Worm (Caenorhabditis elegans): ENCODE measurements around the gene C06C6.9.

Gene C06C6.9

DNA sequence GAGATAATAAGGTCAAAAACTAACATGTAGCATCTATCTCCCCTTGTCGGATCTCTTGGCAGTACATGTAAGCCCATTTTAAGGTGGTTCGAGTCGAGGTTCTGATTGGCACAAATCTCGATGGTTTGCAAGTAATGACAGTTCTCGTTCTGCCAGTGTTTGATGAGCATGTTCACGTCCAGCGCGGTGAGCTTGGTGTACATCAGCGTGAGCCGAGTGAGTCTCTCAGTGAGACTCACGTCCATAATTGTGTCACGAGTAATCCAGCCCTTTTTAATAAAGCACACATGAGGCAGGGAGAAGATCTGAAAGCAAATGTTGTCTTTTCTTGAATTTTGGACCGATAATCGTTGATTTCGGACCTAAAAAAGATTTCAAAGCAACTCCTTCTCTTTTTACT lies 36.2 kb upstream of the C06C6.9 start, which contains the start of gene T10C6.16:
Gene T10C6.16, minus strand, starts transcription at position 245 of the 400 bp plus-strand sequence.
- TF ChIP-seq gmeb-1 (tag; optimal IDR thresholded peaks at IDR 0.05): no peak
- no peak for TF ChIP-seq unc-62 (GFP tag; optimal IDR thresholded peaks at IDR 0.05)
- no peak for TF ChIP-seq lin-11 (tag; optimal IDR thresholded peaks at IDR 0.05)
- TF ChIP-seq F13H6.1 (tag; optimal IDR thresholded peaks at IDR 0.05): no peak
- no peak for TF ChIP-seq mdl-1 (tag; optimal IDR thresholded peaks at IDR 0.05)
- no peak for TF ChIP-seq sma-9 (GFP tag; optimal IDR thresholded peaks at IDR 0.05)
- no peak for TF ChIP-seq sma-9 (tag; optimal IDR thresholded peaks at IDR 0.05)
- TF ChIP-seq lin-39 (tag; optimal IDR thresholded peaks at IDR 0.05): no peak
- no peak for TF ChIP-seq blmp-1 (tag; optimal IDR thresholded peaks at IDR 0.05; ENCODE audit: insufficient read depth)
- no peak for TF ChIP-seq mab-5 (tag; optimal IDR thresholded peaks at IDR 0.05)

DNA sequence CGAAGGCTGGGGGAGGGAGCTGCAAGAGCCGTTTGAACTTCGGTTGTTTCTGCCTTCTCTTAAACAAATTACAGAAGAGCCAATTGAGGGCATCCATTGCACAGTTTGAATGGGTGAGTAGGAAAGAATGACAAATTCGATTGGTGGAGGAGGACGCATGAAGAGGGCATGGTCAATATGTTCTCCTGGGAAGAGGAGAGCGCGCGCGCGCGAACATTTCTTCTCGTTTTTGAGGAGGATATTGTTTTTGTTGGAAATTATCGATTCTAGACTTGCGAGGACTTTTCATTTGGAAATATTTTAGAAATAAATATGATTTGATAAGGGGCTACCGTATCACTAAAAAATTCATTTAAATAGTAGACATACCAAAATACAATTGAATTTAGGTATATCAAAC lies 35.0 kb upstream of the C06C6.9 start, which contains the start of gene T10C6.7:
Gene T10C6.7, minus strand, starts transcription at position 143 of the 400 bp plus-strand sequence.
- TF ChIP-seq nhr-21 (tag; optimal IDR thresholded peaks at IDR 0.05): no peak
- no peak for TF ChIP-seq mbf-1 (tag; optimal IDR thresholded peaks at IDR 0.05)
- TF ChIP-seq nhr-11 (tag; optimal IDR thresholded peaks at IDR 0.05): no peak
- no peak for TF ChIP-seq blmp-1 (tag; optimal IDR thresholded peaks at IDR 0.05; ENCODE audit: insufficient read depth)
- TF ChIP-seq egl-27 (tag; optimal IDR thresholded peaks at IDR 0.05): no peak
- no peak for TF ChIP-seq nhr-12 (tag; optimal IDR thresholded peaks at IDR 0.05)

DNA sequence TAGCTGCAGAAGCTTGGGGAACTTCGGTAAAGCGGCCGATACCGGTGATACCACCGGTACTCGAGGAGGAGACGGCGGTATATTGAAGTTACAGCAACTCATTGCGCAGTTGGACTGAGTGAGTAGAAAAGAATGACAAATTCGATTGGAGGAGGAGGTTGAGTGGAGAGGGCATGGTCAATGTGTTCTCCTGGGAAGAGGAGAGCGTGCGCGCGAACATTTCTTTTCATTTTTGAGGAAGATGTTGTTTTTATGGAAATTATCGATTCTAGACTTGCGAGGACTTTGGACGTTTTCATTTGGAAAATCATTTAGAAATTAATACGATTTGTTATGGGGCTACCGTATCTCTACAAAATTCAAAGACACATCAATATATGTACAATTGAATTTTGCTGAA lies 32.7 kb upstream of the C06C6.9 start:
- TF ChIP-seq sem-4 (tag; optimal IDR thresholded peaks at IDR 0.05) (no peak), gmeb-1 (tag; optimal IDR thresholded peaks at IDR 0.05) (no peak), nhr-12 (tag; optimal IDR thresholded peaks at IDR 0.05) (no peak), peb-1 (tag; optimal IDR thresholded peaks at IDR 0.05) (no peak), egl-27 (tag; optimal IDR thresholded peaks at IDR 0.05) (no peak), mdl-1 (tag; optimal IDR thresholded peaks at IDR 0.05) (no peak), nhr-237 (tag; optimal IDR thresholded peaks at IDR 0.05) (no peak), F13H6.1 (tag; optimal IDR thresholded peaks at IDR 0.05) (no peak), blmp-1 (tag; optimal IDR thresholded peaks at IDR 0.05; ENCODE audit: insufficient read depth) (no peak), nhr-23 (tag; optimal IDR thresholded peaks at IDR 0.05) (no peak), snpc-4 (tag; optimal IDR thresholded peaks at IDR 0.05) (no peak), R02D3.7 (tag; optimal IDR thresholded peaks at IDR 0.05) (no peak), elt-1 (tag; optimal IDR thresholded peaks at IDR 0.05) (no peak), nhr-11 (tag; optimal IDR thresholded peaks at IDR 0.05) (no peak), fos-1 (tag; optimal IDR thresholded peaks at IDR 0.05) (no peak), unc-62 (GFP tag; optimal IDR thresholded peaks at IDR 0.05) (no peak), nhr-77 (tag; optimal IDR thresholded peaks at IDR 0.05) (no peak), lin-13 (GFP tag; optimal IDR thresholded peaks at IDR 0.05) (no peak), aly-2 (tag; optimal IDR thresholded peaks at IDR 0.05) (no peak), lsy-2 (tag; optimal IDR thresholded peaks at IDR 0.05) (no peak)

DNA sequence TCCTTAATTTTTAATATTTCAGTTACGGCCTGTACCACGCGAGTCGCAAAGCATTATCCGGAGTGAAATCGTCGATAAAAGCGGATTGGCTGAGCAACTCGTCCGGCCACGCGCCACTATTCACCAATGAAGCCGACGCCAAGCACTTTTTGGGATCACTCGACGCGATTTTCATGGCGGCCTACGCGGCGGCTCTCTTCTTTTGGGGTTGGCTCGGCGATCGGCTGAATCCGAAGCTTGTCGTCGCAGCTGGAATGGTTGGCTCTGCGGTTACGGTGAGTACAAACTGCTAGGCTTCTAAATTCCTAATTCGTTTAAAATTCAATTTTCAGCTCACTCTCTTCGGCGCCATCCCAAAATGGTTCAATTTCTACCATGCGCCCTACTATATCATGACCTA lies 28.4 kb upstream of the C06C6.9 start:
- TF ChIP-seq lin-11 (tag; optimal IDR thresholded peaks at IDR 0.05): no peak
- TF ChIP-seq nhr-129 (tag; optimal IDR thresholded peaks at IDR 0.05): no peak
- no peak for TF ChIP-seq blmp-1 (tag; optimal IDR thresholded peaks at IDR 0.05; ENCODE audit: insufficient read depth)
- TF ChIP-seq C34F6.9 (tag; optimal IDR thresholded peaks at IDR 0.05): no peak
- no peak for TF ChIP-seq crh-2 (tag; optimal IDR thresholded peaks at IDR 0.05)
- no peak for TF ChIP-seq nhr-23 (tag; optimal IDR thresholded peaks at IDR 0.05)
- no peak for TF ChIP-seq ZK546.5 (tag; optimal IDR thresholded peaks at IDR 0.05)
- no peak for TF ChIP-seq fos-1 (tag; optimal IDR thresholded peaks at IDR 0.05)
- TF ChIP-seq sma-3 (GFP tag; optimal IDR thresholded peaks at IDR 0.05): no peak
- TF ChIP-seq sma-9 (GFP tag; optimal IDR thresholded peaks at IDR 0.05): no peak
- no peak for TF ChIP-seq sma-9 (tag; optimal IDR thresholded peaks at IDR 0.05)
- TF ChIP-seq zag-1 (tag; optimal IDR thresholded peaks at IDR 0.05): no peak
- TF ChIP-seq ztf-11 (tag; optimal IDR thresholded peaks at IDR 0.05): no peak
- no peak for TF ChIP-seq ceh-16 (tag; optimal IDR thresholded peaks at IDR 0.05)
- TF ChIP-seq aly-2 (tag; optimal IDR thresholded peaks at IDR 0.05): no peak
- TF ChIP-seq lsy-2 (tag; optimal IDR thresholded peaks at IDR 0.05): no peak
- no peak for TF ChIP-seq unc-39 (tag; optimal IDR thresholded peaks at IDR 0.05)
- TF ChIP-seq sem-4 (tag; optimal IDR thresholded peaks at IDR 0.05): no peak
- no peak for TF ChIP-seq dmd-4 (tag; optimal IDR thresholded peaks at IDR 0.05)
- TF ChIP-seq ztf-4 (tag; optimal IDR thresholded peaks at IDR 0.05): no peak
- TF ChIP-seq unc-55 (GFP tag; optimal IDR thresholded peaks at IDR 0.05): no peak
